Fruit fly (Drosophila melanogaster): Measurements from ENCODE around the gene nkd.

The nkd gene

dm6 chr3L:19092125-19093058 is 47.1 kb upstream of the nkd start, which contains the start of gene MESR6 (continued):
- peak; percentile 79 for TF ChIP-seq Sry-δ (GFP tag; optimal IDR thresholded peaks at IDR 0.05)
- no peak for TF ChIP-seq br (optimal IDR thresholded peaks at IDR 0.05)
- TF ChIP-seq Spps (tag; optimal IDR thresholded peaks at IDR 0.05): no peak
- peak; percentile 42 for TF ChIP-seq CG4617 (GFP tag; optimal IDR thresholded peaks at IDR 0.05; ENCODE audit: borderline replicate concordance)
- no peak for TF ChIP-seq H15 (GFP tag; IDR thresholded peaks at IDR 0.05)
- TF ChIP-seq CG11398 (GFP tag; optimal IDR thresholded peaks at IDR 0.05): no peak
- no peak for TF ChIP-seq cg (GFP tag; optimal IDR thresholded peaks at IDR 0.05)
- TF ChIP-seq H2.0 (GFP tag; IDR thresholded peaks at IDR 0.05): no peak
- no peak for TF ChIP-seq ase (GFP tag; IDR thresholded peaks at IDR 0.05)
- peak; percentile 62 for TF ChIP-seq CG12391 (tag; optimal IDR thresholded peaks at IDR 0.05)
- TF ChIP-seq CG2199 (GFP tag; IDR thresholded peaks at IDR 0.05): no peak
- TF ChIP-seq bowl (GFP tag; IDR thresholded peaks at IDR 0.05): peak; percentile 45; the same call in 1 of the 2 replicates
- TF ChIP-seq Dip3 (GFP tag; optimal IDR thresholded peaks at IDR 0.05): no peak
- no peak for TF ChIP-seq Atf-2 (GFP tag; optimal IDR thresholded peaks at IDR 0.05)
- no peak for TF ChIP-seq Lim3 (GFP tag; IDR thresholded peaks at IDR 0.05)
- TF ChIP-seq CG6689 (GFP tag; IDR thresholded peaks at IDR 0.05): no peak
- peak; percentile 85 for TF ChIP-seq Opbp (GFP tag; IDR thresholded peaks at IDR 0.05; ENCODE audit: partially characterized antibody)
- no peak for TF ChIP-seq schlank (tag; optimal IDR thresholded peaks at IDR 0.05)
- TF ChIP-seq tll (GFP tag; optimal IDR thresholded peaks at IDR 0.05): peak in 1 of 2 experiments; percentile 12
- no peak for TF ChIP-seq CG2875 (GFP tag; optimal IDR thresholded peaks at IDR 0.05)
- peak; percentile 47 for TF ChIP-seq CG7556 (GFP tag; optimal IDR thresholded peaks at IDR 0.05)
- TF ChIP-seq CG10979 (tag; optimal IDR thresholded peaks at IDR 0.05): no peak
- TF ChIP-seq lmd (GFP tag; IDR thresholded peaks at IDR 0.05): peak; percentile 13; the same call in 1 of the 2 replicates
- peak; percentile 52 for TF ChIP-seq CG10267 (tag; optimal IDR thresholded peaks at IDR 0.05)
- no peak for TF ChIP-seq jing (GFP tag; optimal IDR thresholded peaks at IDR 0.05)
- TF ChIP-seq CG13287 (GFP tag; IDR thresholded peaks at IDR 0.05; ENCODE audit: partially characterized antibody): peak; percentile 91
- TF ChIP-seq CG14965 (GFP tag; optimal IDR thresholded peaks at IDR 0.05; ENCODE audit: borderline replicate concordance): no peak
- peak; percentile 84 for TF ChIP-seq Scr (GFP tag; IDR thresholded peaks at IDR 0.05; ENCODE audit: partially characterized antibody)
- TF ChIP-seq CG18619 (GFP tag; optimal IDR thresholded peaks at IDR 0.05): peak; percentile 41
- TF ChIP-seq Sox100B (GFP tag; optimal IDR thresholded peaks at IDR 0.05): peak; percentile 31
- TF ChIP-seq ato (GFP tag; IDR thresholded peaks at IDR 0.05; ENCODE audit: partially characterized antibody): peak; percentile 58
- TF ChIP-seq Dek (tag; optimal IDR thresholded peaks at IDR 0.05): peak; percentile 63
- no peak for TF ChIP-seq salm (tag; optimal IDR thresholded peaks at IDR 0.05)
- TF ChIP-seq CG13775 (GFP tag; optimal IDR thresholded peaks at IDR 0.05): no peak
- no peak for TF ChIP-seq CG9817 (tag; optimal IDR thresholded peaks at IDR 0.05)
- no peak for TF ChIP-seq Lpt (GFP tag; optimal IDR thresholded peaks at IDR 0.05)
- peak; percentile 39 for TF ChIP-seq grau (tag; optimal IDR thresholded peaks at IDR 0.05)
- TF ChIP-seq bab2 (GFP tag; optimal IDR thresholded peaks at IDR 0.05): no peak
- TF ChIP-seq dan (GFP tag; IDR thresholded peaks at IDR 0.05): no peak
- TF ChIP-seq sd (tag; optimal IDR thresholded peaks at IDR 0.05): no peak
- no peak for TF ChIP-seq Antp (GFP tag; optimal IDR thresholded peaks at IDR 0.05)
- no peak for TF ChIP-seq fru (optimal IDR thresholded peaks at IDR 0.05)
- peak; percentile 11 for TF ChIP-seq Ssrp (tag; optimal IDR thresholded peaks at IDR 0.05)
- TF ChIP-seq CG3847 (GFP tag; IDR thresholded peaks at IDR 0.05): no peak; the same call in 1 of the 2 replicates
- no peak for TF ChIP-seq Mes4 (GFP tag; optimal IDR thresholded peaks at IDR 0.05)
- no peak for TF ChIP-seq nerfin-1 (tag; optimal IDR thresholded peaks at IDR 0.05)
- no peak for TF ChIP-seq Rx (GFP tag; IDR thresholded peaks at IDR 0.05)
- TF ChIP-seq zen (tag; optimal IDR thresholded peaks at IDR 0.05): peak; percentile 29
- peak; percentile 24 for TF ChIP-seq CG15514 (GFP tag; optimal IDR thresholded peaks at IDR 0.05)
